Fruit fly (Drosophila melanogaster) whole organism, prepupa: ENCODE measurements around the gene CG34241.

ENCODE experiments used
- Blimp-1 ChIP-seq: fragments of 200-800 bp; sonication (Bioruptor generic); optimal IDR thresholded peaks from 3 replicates; lab custom pipeline; 2017; ENCODE audit warnings: missing biosample characterization, missing genetic modification characterization, mild to moderate bottlenecking, moderate library complexity, missing genetic modification reagents
- CG10631 ChIP-seq: fragments of 200-800 bp; sonication (Bioruptor generic); optimal IDR thresholded peaks from 2 replicates; lab custom pipeline; 2016; ENCODE audit warnings: missing biosample characterization, missing genetic modification characterization
- CG10669 ChIP-seq: fragments of 200-800 bp; sonication (Bioruptor generic); optimal IDR thresholded peaks from 3 replicates; lab custom pipeline; 2018; ENCODE audit warnings: missing biosample characterization, mild to moderate bottlenecking, missing genetic modification characterization, moderate library complexity
- CG11902 ChIP-seq: fragments of 200-800 bp; sonication (Bioruptor generic); optimal IDR thresholded peaks from 3 replicates; lab custom pipeline; 2016; ENCODE audit warnings: missing biosample characterization, missing genetic modification characterization
- CG1621 ChIP-seq: fragments of 200-800 bp; sonication (Bioruptor generic); optimal IDR thresholded peaks from 3 replicates; lab custom pipeline; 2018; ENCODE audit warnings: missing biosample characterization, mild to moderate bottlenecking, missing genetic modification characterization
- CG32006 ChIP-seq: fragments of 200-800 bp; sonication (Bioruptor generic); optimal IDR thresholded peaks from 3 replicates; lab custom pipeline; 2017; ENCODE audit warnings: missing biosample characterization, mild to moderate bottlenecking, missing genetic modification characterization
- CG6276 ChIP-seq: fragments of 200-800 bp; sonication (Bioruptor generic); optimal IDR thresholded peaks from 2 replicates; lab custom pipeline; 2017; ENCODE audit warnings: missing biosample characterization, mild to moderate bottlenecking, missing genetic modification characterization
- CG6792 ChIP-seq: fragments of 200-800 bp; sonication (Bioruptor generic); optimal IDR thresholded peaks from 3 replicates; lab custom pipeline; 2016; ENCODE audit warnings: missing biosample characterization, missing genetic modification characterization
- CG6854 ChIP-seq: fragments of 200-800 bp; sonication (Bioruptor generic); optimal IDR thresholded peaks from 2 replicates; lab custom pipeline; 2017; ENCODE audit warnings: missing biosample characterization, mild to moderate bottlenecking, missing genetic modification characterization
- CG8119 ChIP-seq: fragments of 200-800 bp; sonication (Bioruptor generic); IDR thresholded peaks from 3 replicates; pipeline ENCODE4 v1.3.6; 2022; ENCODE audit warnings: missing biosample characterization, missing genetic modification characterization
- CG9139 ChIP-seq: fragments of 200-800 bp; sonication (Bioruptor generic); optimal IDR thresholded peaks from 3 replicates; lab custom pipeline; 2017; ENCODE audit warnings: missing biosample characterization, mild to moderate bottlenecking, missing genetic modification characterization
- Eip75B ChIP-seq: fragments of 200-800 bp; sonication (Bioruptor generic); optimal IDR thresholded peaks from 3 replicates; lab custom pipeline; 2016; ENCODE audit warnings: missing biosample characterization, missing genetic modification characterization
- Eip78C ChIP-seq: fragments of 200-800 bp; sonication (Bioruptor generic); peaks from one replicate; lab custom pipeline; 2016; ENCODE audit warnings: missing biosample characterization, missing genetic modification characterization
- Eip93F ChIP-seq: fragments of 200-800 bp; sonication (Bioruptor generic); optimal IDR thresholded peaks from 2 replicates; lab custom pipeline; 2016; ENCODE audit warnings: missing biosample characterization, mild to moderate bottlenecking, missing genetic modification characterization
- Ets21C ChIP-seq: fragments of 200-800 bp; sonication (Bioruptor generic); optimal IDR thresholded peaks from 3 replicates; lab custom pipeline; 2016; ENCODE audit warnings: missing biosample characterization, missing genetic modification characterization
- Ets96B ChIP-seq: fragments of 200-800 bp; optimal IDR thresholded peaks from 2 replicates; lab custom pipeline; 2019; ENCODE audit warnings: missing biosample characterization, mild to moderate bottlenecking, missing genetic modification characterization, moderate library complexity
- Hr39 ChIP-seq: fragments of 200-800 bp; sonication (Bioruptor generic); optimal IDR thresholded peaks from 2 replicates; lab custom pipeline; 2016; ENCODE audit warnings: missing biosample characterization, missing genetic modification characterization
- OdsH ChIP-seq: fragments of 200-800 bp; sonication (Bioruptor generic); optimal IDR thresholded peaks from 3 replicates; lab custom pipeline; 2016; ENCODE audit warnings: missing biosample characterization, missing genetic modification characterization
- Smox ChIP-seq: fragments of 200-800 bp; sonication (Bioruptor generic); optimal IDR thresholded peaks from 3 replicates; lab custom pipeline; 2016; ENCODE audit warnings: missing biosample characterization, missing genetic modification characterization
- Sox102F ChIP-seq: fragments of 200-800 bp; sonication (Bioruptor generic); optimal IDR thresholded peaks from 2 replicates; lab custom pipeline; 2016; ENCODE audit warnings: missing biosample characterization, mild to moderate bottlenecking, missing genetic modification characterization
- Sox15 ChIP-seq: fragments of 200-800 bp; sonication (Bioruptor generic); optimal IDR thresholded peaks from 3 replicates; lab custom pipeline; 2016; ENCODE audit warnings: missing biosample characterization, missing genetic modification characterization
- achi ChIP-seq: fragments of 200-800 bp; sonication (Bioruptor generic); optimal IDR thresholded peaks from 3 replicates; lab custom pipeline; 2016; ENCODE audit warnings: missing biosample characterization, missing genetic modification characterization
- acj6 ChIP-seq: fragments of 200-800 bp; sonication (Bioruptor generic); optimal IDR thresholded peaks from 3 replicates; lab custom pipeline; 2016; ENCODE audit warnings: missing biosample characterization, missing genetic modification characterization
- cyc ChIP-seq: fragments of 200-800 bp; sonication (Bioruptor generic); optimal IDR thresholded peaks from 3 replicates; lab custom pipeline; 2016; ENCODE audit warnings: missing biosample characterization, missing genetic modification characterization
- dac ChIP-seq: fragments of 200-800 bp; sonication (Bioruptor generic); optimal IDR thresholded peaks from 2 replicates; lab custom pipeline; 2017; ENCODE audit warnings: missing biosample characterization, mild to moderate bottlenecking, missing genetic modification characterization
- eg ChIP-seq: fragments of 200-800 bp; sonication (Bioruptor generic); IDR thresholded peaks from 3 replicates; pipeline ENCODE4 v1.3.6; 2022; ENCODE audit warnings: missing biosample characterization, missing genetic modification characterization
- fd85E ChIP-seq: fragments of 200-800 bp; sonication (Bioruptor generic); optimal IDR thresholded peaks from 3 replicates; lab custom pipeline; 2016; ENCODE audit warnings: missing biosample characterization, missing genetic modification characterization
- fkh ChIP-seq: fragments of 200-800 bp; sonication (Bioruptor generic); optimal IDR thresholded peaks from 3 replicates; lab custom pipeline; 2017; ENCODE audit warnings: missing biosample characterization, mild to moderate bottlenecking, missing genetic modification characterization, moderate library complexity
- pdm3 ChIP-seq: fragments of 200-800 bp; sonication (Bioruptor generic); optimal IDR thresholded peaks from 3 replicates; lab custom pipeline; 2016; ENCODE audit warnings: missing biosample characterization, missing genetic modification characterization
- ss ChIP-seq, 2 experiments: fragments of 200-800 bp; sonication (Bioruptor generic); optimal IDR thresholded peaks; 2 replicates in 1 of 2; 3 replicates in 1 of 2; lab custom pipeline; 2017 to 2018; ENCODE audit warnings: mild to moderate bottlenecking in 2 of 2, missing biosample characterization in 2 of 2, missing genetic modification characterization in 2 of 2, moderate library complexity in 1 of 2
- svp ChIP-seq: fragments of 200-800 bp; sonication (Bioruptor generic); peaks from one replicate; lab custom pipeline; 2016; ENCODE audit warnings: missing biosample characterization, missing genetic modification characterization
- vri ChIP-seq: fragments of 200-800 bp; sonication (Bioruptor generic); optimal IDR thresholded peaks from 3 replicates; lab custom pipeline; 2016; ENCODE audit warnings: missing biosample characterization, mild to moderate bottlenecking, missing genetic modification characterization

The CG34241 gene

dm6 chr3L:12081679-12082520 lies 45.9 kb upstream of the CG34241 start, which contains the start of gene Sema5c (continued):
- TF ChIP-seq OdsH (peak; percentile 53), Eip75B (peak; percentile 25), pdm3 (GFP tag; lab: Kevin White, UChicago) (peak; percentile 42), acj6 (GFP tag; lab: Kevin White, UChicago) (peak; percentile 70), achi (GFP tag; lab: Kevin White, UChicago) (peak; percentile 62), CG10631 (GFP tag; lab: Kevin White, UChicago) (peak; percentile 81), CG6276 (GFP tag; lab: Kevin White, UChicago) (peak; percentile 77), Blimp-1 (GFP tag; lab: Kevin White, UChicago) (peak; percentile 56), cyc (GFP tag; lab: Kevin White, UChicago) (peak; percentile 1), Hr39 (GFP tag; lab: Kevin White, UChicago) (peak; percentile 48), Sox102F (GFP tag; lab: Kevin White, UChicago) (peak; percentile 45), CG6792 (GFP tag; lab: Kevin White, UChicago) (peak; percentile 56), CG11902 (peak; percentile 46), CG8119 (peak; percentile 63), CG6854 (GFP tag; lab: Kevin White, UChicago) (peak; percentile 53)

dm6 chr3L:12082521-12082841 lies 45.3 kb upstream of the CG34241 start:
- TF ChIP-seq ss (GFP tag; optimal IDR thresholded peaks at IDR 0.05; lab: Kevin White, UChicago) (peak in 1 of 2 experiments; percentile 11), Eip93F (GFP tag; lab: Kevin White, UChicago) (no peak), cyc (GFP tag; lab: Kevin White, UChicago) (no peak), CG6854 (GFP tag; lab: Kevin White, UChicago) (peak; percentile 54), svp (GFP tag; lab: Kevin White, UChicago) (peak; percentile 78), vri (peak; percentile 6), Smox (GFP tag; lab: Kevin White, UChicago) (no peak), Sox15 (GFP tag; lab: Kevin White, UChicago) (no peak), CG32006 (GFP tag; lab: Kevin White, UChicago) (no peak), CG1621 (tag; lab: Kevin White, UChicago) (peak; percentile 63), eg (GFP tag; lab: Robert Waterston, UW) (no peak; the same call in 2 of the 3 replicates)

DNA sequence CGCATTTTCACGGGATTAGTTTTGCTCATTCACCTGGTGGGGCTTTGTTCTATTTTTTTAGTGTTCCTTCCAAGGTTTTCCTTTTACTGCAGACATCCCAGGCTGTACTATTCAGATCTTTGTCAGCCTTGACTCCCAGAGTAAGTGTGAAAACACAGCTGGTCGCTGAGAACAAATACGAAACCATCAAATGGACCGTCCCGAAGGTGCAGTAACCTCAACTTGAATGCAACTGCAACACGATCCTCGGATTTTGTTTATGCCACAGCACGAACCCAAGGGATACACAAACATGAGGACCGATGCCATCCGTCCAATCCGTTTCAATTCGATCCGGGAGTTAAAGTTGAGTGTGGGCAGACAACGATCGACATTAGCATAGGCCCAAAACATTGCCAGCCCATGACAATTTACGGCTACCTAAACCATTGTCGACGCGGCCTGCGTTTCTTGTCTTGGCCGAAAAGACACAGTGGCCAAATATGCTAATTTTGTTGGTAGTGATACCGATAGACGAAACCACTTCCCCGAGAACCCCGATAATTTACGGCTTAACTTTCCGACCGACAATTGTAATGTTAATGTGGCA lies 44.6 kb upstream of the CG34241 start:
- no peak for TF ChIP-seq CG10669 (GFP tag; lab: Kevin White, UChicago)
- TF ChIP-seq Blimp-1 (GFP tag; lab: Kevin White, UChicago): no peak
- no peak for TF ChIP-seq fd85E (GFP tag; lab: Kevin White, UChicago)
- TF ChIP-seq Ets96B (tag; lab: Kevin White, UChicago): no peak
- TF ChIP-seq Smox (GFP tag; lab: Kevin White, UChicago): no peak
- no peak for TF ChIP-seq CG10631 (GFP tag; lab: Kevin White, UChicago)
- no peak for TF ChIP-seq CG9139 (GFP tag; lab: Kevin White, UChicago)
- TF ChIP-seq CG32006 (GFP tag; lab: Kevin White, UChicago): no peak
- TF ChIP-seq dac (GFP tag; lab: Kevin White, UChicago): no peak
- TF ChIP-seq Eip93F (GFP tag; lab: Kevin White, UChicago): no peak

DNA sequence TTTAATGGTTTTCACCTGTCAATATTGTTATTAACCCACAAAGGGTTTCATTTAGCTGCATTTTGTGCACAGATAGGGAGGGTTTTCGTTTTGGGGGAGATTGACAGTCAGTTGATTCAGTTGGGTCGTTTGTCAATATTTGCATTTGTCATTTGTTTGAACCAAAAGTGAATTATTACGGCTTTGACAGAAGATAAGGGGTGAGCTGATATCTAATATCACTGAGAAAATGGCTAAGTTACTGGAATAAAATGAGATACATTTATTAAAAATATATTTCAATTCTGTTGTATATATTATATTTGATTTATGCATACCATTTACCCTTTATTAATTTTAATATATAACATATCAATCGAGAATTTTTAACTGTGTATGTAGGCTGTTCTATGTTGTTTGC lies 43.9 kb upstream of the CG34241 start:
- TF ChIP-seq vri: peak; percentile 54
- no peak for TF ChIP-seq Ets21C (GFP tag; lab: Kevin White, UChicago)
- peak; percentile 1 for TF ChIP-seq Eip78C (GFP tag; lab: Kevin White, UChicago)
- peak; percentile 89 for TF ChIP-seq fkh (GFP tag; lab: Kevin White, UChicago)
